Fruit fly (Drosophila melanogaster) whole organism, embryonic: ENCODE results near the gene Tengl3.

Experiments used
- CG11247 ChIP-seq: fragments of 200-800 bp; sonication (Bioruptor generic); IDR thresholded peaks from 2 replicates; pipeline ENCODE4 v1.3.6; 2022; ENCODE audit warnings: missing biosample characterization, missing genetic modification characterization
- CG11398 ChIP-seq: fragments of 200-800 bp; sonication (Bioruptor generic); optimal IDR thresholded peaks from 2 replicates; lab custom pipeline; 2016; ENCODE audit warnings: missing biosample characterization, missing genetic modification characterization
- CG12219 ChIP-seq: fragments of 200-800 bp; sonication (Bioruptor generic); optimal IDR thresholded peaks from 3 replicates; lab custom pipeline; 2018; ENCODE audit warnings: missing biosample characterization, mild to moderate bottlenecking, missing genetic modification characterization
- CG12236 ChIP-seq: fragments of 200-800 bp; sonication (Bioruptor generic); optimal IDR thresholded peaks from 2 replicates; lab custom pipeline; 2016; ENCODE audit warnings: missing biosample characterization, missing genetic modification characterization
- CG12299 ChIP-seq: fragments of 200-800 bp; sonication (Bioruptor generic); optimal IDR thresholded peaks from 2 replicates; lab custom pipeline; 2018; ENCODE audit warnings: missing biosample characterization, mild to moderate bottlenecking, missing genetic modification characterization
- CG12769 ChIP-seq: fragments of 200-800 bp; sonication (Bioruptor generic); optimal IDR thresholded peaks from 2 replicates; lab custom pipeline; 2019; ENCODE audit warnings: missing biosample characterization, mild to moderate bottlenecking, missing genetic modification characterization, moderate library complexity
- CG14860 ChIP-seq: fragments of 200-800 bp; sonication (Bioruptor generic); IDR thresholded peaks from 3 replicates; pipeline ENCODE4 v1.3.6; 2022; ENCODE audit warnings: missing biosample characterization, missing genetic modification characterization; ENCODE audit not compliant: partially characterized antibody
- CG1647 ChIP-seq: fragments of 200-800 bp; sonication (Bioruptor generic); optimal IDR thresholded peaks from 3 replicates; lab custom pipeline; 2016; ENCODE audit warnings: missing biosample characterization, missing genetic modification characterization
- CG16815 ChIP-seq: fragments of 200-800 bp; sonication (Bioruptor generic); optimal IDR thresholded peaks from 3 replicates; lab custom pipeline; 2017; ENCODE audit warnings: missing biosample characterization, mild to moderate bottlenecking, missing genetic modification characterization
- CG17186 ChIP-seq: fragments of 200-800 bp; sonication (Bioruptor generic); optimal IDR thresholded peaks from 3 replicates; lab custom pipeline; 2017; ENCODE audit warnings: missing biosample characterization, missing genetic modification reagents, missing genetic modification characterization
- CG17328 ChIP-seq: fragments of 200-800 bp; sonication (Bioruptor generic); IDR thresholded peaks from 2 replicates; pipeline ENCODE4 v1.3.6; 2022; ENCODE audit warnings: missing biosample characterization, missing genetic modification characterization
- CG17361 ChIP-seq: fragments of 200-800 bp; sonication (Bioruptor generic); IDR thresholded peaks from 3 replicates; pipeline ENCODE4 v1.3.6; 2022; ENCODE audit warnings: missing biosample characterization, missing genetic modification characterization
- CG18011 ChIP-seq: fragments of 200-800 bp; sonication (Bioruptor generic); optimal IDR thresholded peaks from 2 replicates; lab custom pipeline; 2017; ENCODE audit warnings: missing biosample characterization, missing genetic modification characterization, mild to moderate bottlenecking, moderate library complexity, missing genotype
- CG2129 ChIP-seq: fragments of 200-800 bp; sonication (Bioruptor generic); IDR thresholded peaks from 2 replicates; pipeline ENCODE4 v1.3.6; 2022; ENCODE audit warnings: missing biosample characterization, missing genetic modification characterization; ENCODE audit not compliant: partially characterized antibody
- CG2678 ChIP-seq: fragments of 200-800 bp; sonication (Bioruptor generic); optimal IDR thresholded peaks from 3 replicates; lab custom pipeline; 2019; ENCODE audit warnings: missing biosample characterization, mild to moderate bottlenecking, missing genetic modification characterization, moderate library complexity
- CG33213 ChIP-seq: fragments of 200-800 bp; sonication (Bioruptor generic); optimal IDR thresholded peaks from 3 replicates; lab custom pipeline; 2016; ENCODE audit warnings: missing biosample characterization, missing genetic modification characterization
- CG4617 ChIP-seq: fragments of 200-800 bp; sonication (Bioruptor generic); optimal IDR thresholded peaks from 3 replicates; lab custom pipeline; 2016; ENCODE audit warnings: missing biosample characterization, missing genetic modification characterization, borderline replicate concordance
- CG6683 ChIP-seq: fragments of 200-800 bp; sonication (Bioruptor generic); optimal IDR thresholded peaks from 2 replicates; lab custom pipeline; 2017; ENCODE audit warnings: missing biosample characterization, mild to moderate bottlenecking, missing genetic modification characterization, missing genetic modification reagents
- CG6813 ChIP-seq: fragments of 200-800 bp; sonication (Bioruptor generic); optimal IDR thresholded peaks from 2 replicates; lab custom pipeline; 2017; ENCODE audit warnings: missing biosample characterization, missing genetic modification characterization, mild to moderate bottlenecking, moderate library complexity, missing genetic modification reagents
- CG7357 ChIP-seq: fragments of 200-800 bp; sonication (Bioruptor generic); IDR thresholded peaks from 3 replicates; pipeline ENCODE4 v1.3.6; 2022; ENCODE audit warnings: missing biosample characterization, missing genetic modification characterization
- CG8089 ChIP-seq: fragments of 200-800 bp; sonication (Bioruptor generic); optimal IDR thresholded peaks from 3 replicates; lab custom pipeline; 2016; ENCODE audit warnings: missing biosample characterization, missing genetic modification characterization
- CG8290 ChIP-seq, 3 experiments: fragments of 200-800 bp; sonication (Bioruptor generic); optimal IDR thresholded peaks; 2 replicates each; lab custom pipeline; 2016 to 2019; ENCODE audit warnings: missing biosample characterization in 3 of 3, missing genetic modification characterization in 3 of 3, mild to moderate bottlenecking in 2 of 3, moderate library complexity in 1 of 3
- CG8388 ChIP-seq: fragments of 200-800 bp; sonication (Bioruptor generic); optimal IDR thresholded peaks from 2 replicates; lab custom pipeline; 2019; ENCODE audit warnings: missing biosample characterization, mild to moderate bottlenecking, missing genetic modification characterization, moderate library complexity
- CG8478 ChIP-seq: fragments of >200 bp; optimal IDR thresholded peaks from 2 replicates; lab custom pipeline; 2018
- CG8944 ChIP-seq: fragments of 200-800 bp; sonication (Bioruptor generic); optimal IDR thresholded peaks from 3 replicates; lab custom pipeline; 2016; ENCODE audit warnings: missing biosample characterization, missing genetic modification characterization
- CG9932 ChIP-seq: fragments of 200-800 bp; sonication (Bioruptor generic); IDR thresholded peaks from 2 replicates; pipeline ENCODE4 v1.3.6; 2022; ENCODE audit warnings: missing biosample characterization, missing genetic modification characterization
- D19A ChIP-seq: fragments of 200-800 bp; optimal IDR thresholded peaks from 3 replicates; lab custom pipeline; 2019; ENCODE audit warnings: missing biosample characterization, mild to moderate bottlenecking, missing genetic modification characterization, moderate library complexity
- Dfd ChIP-seq, 2 experiments: fragments of >200 bp; optimal IDR thresholded peaks; 2 replicates each; lab custom pipeline; 2017; ENCODE audit warnings: missing biosample characterization in 2 of 2, missing genetic modification characterization in 2 of 2
- Ets97D ChIP-seq: fragments of 200-800 bp; sonication (Bioruptor generic); optimal IDR thresholded peaks from 3 replicates; lab custom pipeline; 2016; ENCODE audit warnings: missing biosample characterization, missing genetic modification characterization
- Fer1 ChIP-seq: fragments of 200-800 bp; sonication (Bioruptor generic); optimal IDR thresholded peaks from 2 replicates; lab custom pipeline; 2017; ENCODE audit warnings: missing biosample characterization, mild to moderate bottlenecking, missing genetic modification characterization
- Hsf ChIP-seq: fragments of 200-800 bp; sonication (Bioruptor generic); optimal IDR thresholded peaks from 3 replicates; lab custom pipeline; 2016; ENCODE audit warnings: missing biosample characterization, missing genetic modification characterization
- Lpt ChIP-seq: fragments of >200 bp; optimal IDR thresholded peaks from 2 replicates; lab custom pipeline; 2018; ENCODE audit warnings: missing biosample characterization, missing genetic modification characterization
- abd-A ChIP-seq: fragments of 200-800 bp; sonication (Bioruptor generic); optimal IDR thresholded peaks from 3 replicates; lab custom pipeline; 2019; ENCODE audit warnings: missing biosample characterization, mild to moderate bottlenecking, missing genetic modification characterization, moderate library complexity
- al ChIP-seq: fragments of 200-800 bp; sonication (Bioruptor generic); IDR thresholded peaks from 2 replicates; pipeline ENCODE4 v1.3.6; 2022; ENCODE audit warnings: missing biosample characterization, missing genetic modification characterization
- bcd ChIP-seq: fragments of 200-800 bp; sonication (Bioruptor generic); optimal IDR thresholded peaks from 2 replicates; lab custom pipeline; 2017; ENCODE audit warnings: missing biosample characterization, mild to moderate bottlenecking, missing genetic modification characterization
- bsh ChIP-seq, 2 experiments: fragments of 200-800 bp; sonication (Bioruptor generic); optimal IDR thresholded peaks; 2 replicates each; lab custom pipeline; 2017 to 2018; ENCODE audit warnings: mild to moderate bottlenecking in 2 of 2, missing biosample characterization in 2 of 2, missing genetic modification characterization in 2 of 2, moderate library complexity in 1 of 2
- cas ChIP-seq: fragments of 200-800 bp; sonication (Bioruptor generic); IDR thresholded peaks from 2 replicates; pipeline ENCODE4 v1.3.6; 2022; ENCODE audit warnings: missing biosample characterization, missing genetic modification characterization
- caup ChIP-seq: fragments of 200-800 bp; sonication (Bioruptor generic); optimal IDR thresholded peaks from 3 replicates; lab custom pipeline; 2017; ENCODE audit warnings: missing biosample characterization, mild to moderate bottlenecking, missing genetic modification characterization, moderate library complexity; ENCODE audit not compliant: severe bottlenecking
- dati ChIP-seq: fragments of 200-800 bp; sonication (Bioruptor generic); IDR thresholded peaks from 2 replicates; pipeline ENCODE4 v1.3.6; 2022; ENCODE audit warnings: missing biosample characterization, missing genetic modification characterization
- fd96Cb ChIP-seq: fragments of 200-800 bp; sonication (Bioruptor generic); optimal IDR thresholded peaks from 2 replicates; lab custom pipeline; 2018; ENCODE audit warnings: missing biosample characterization, mild to moderate bottlenecking, missing genetic modification characterization, moderate library complexity
- gt ChIP-seq: fragments of 200-800 bp; sonication (Bioruptor generic); IDR thresholded peaks from 2 replicates; pipeline ENCODE4 v1.3.6; 2022; ENCODE audit warnings: missing biosample characterization, missing genetic modification characterization
- kni ChIP-seq: fragments of 200-800 bp; sonication (Bioruptor generic); optimal IDR thresholded peaks from 3 replicates; lab custom pipeline; 2017; ENCODE audit warnings: mild to moderate bottlenecking, missing biosample characterization, missing genetic modification reagents, missing genetic modification characterization
- lbe ChIP-seq: fragments of 200-800 bp; sonication (Bioruptor generic); optimal IDR thresholded peaks from 2 replicates; lab custom pipeline; 2016; ENCODE audit warnings: missing biosample characterization, mild to moderate bottlenecking, missing genetic modification characterization
- lov ChIP-seq, 2 experiments: fragments of 200-800 bp in 1 of 2; fragments of >200 bp in 1 of 2; sonication (Bioruptor generic) in 1 of 2; IDR thresholded peaks in 1 of 2; optimal IDR thresholded peaks in 1 of 2; 2 replicates in 1 of 2; 3 replicates in 1 of 2; pipeline versions ENCODE4 v1.3.6 to Lab custom; 2017 to 2022; ENCODE audit warnings: missing biosample characterization in 1 of 2, missing genetic modification characterization in 1 of 2
- nau ChIP-seq: fragments of 200-800 bp; sonication (Bioruptor generic); optimal IDR thresholded peaks from 3 replicates; lab custom pipeline; 2017; ENCODE audit warnings: missing biosample characterization, mild to moderate bottlenecking, missing genetic modification characterization, missing genetic modification reagents
- otp ChIP-seq: fragments of 200-800 bp; sonication (Bioruptor generic); IDR thresholded peaks from 3 replicates; pipeline ENCODE4, ENCODE4 v1.3.6; 2022; ENCODE audit warnings: missing biosample characterization, missing genetic modification characterization
- sima ChIP-seq: fragments of 200-800 bp; sonication (Bioruptor generic); optimal IDR thresholded peaks from 2 replicates; lab custom pipeline; 2016; ENCODE audit warnings: missing biosample characterization, missing genetic modification characterization
- sna ChIP-seq: fragments of 200-800 bp; sonication (Bioruptor generic); IDR thresholded peaks from 2 replicates; pipeline ENCODE4 v1.3.6; 2022; ENCODE audit warnings: missing biosample characterization, missing genetic modification characterization; ENCODE audit not compliant: partially characterized antibody
- tin ChIP-seq: fragments of 200-800 bp; sonication (Bioruptor generic); optimal IDR thresholded peaks from 3 replicates; lab custom pipeline; 2016; ENCODE audit warnings: missing biosample characterization, missing genetic modification characterization
- vnd ChIP-seq: fragments of 200-800 bp; sonication (Bioruptor generic); IDR thresholded peaks from 3 replicates; pipeline ENCODE4 v1.3.6; 2022; ENCODE audit warnings: missing biosample characterization, missing genetic modification characterization; ENCODE audit not compliant: partially characterized antibody

Gene Tengl3

DNA sequence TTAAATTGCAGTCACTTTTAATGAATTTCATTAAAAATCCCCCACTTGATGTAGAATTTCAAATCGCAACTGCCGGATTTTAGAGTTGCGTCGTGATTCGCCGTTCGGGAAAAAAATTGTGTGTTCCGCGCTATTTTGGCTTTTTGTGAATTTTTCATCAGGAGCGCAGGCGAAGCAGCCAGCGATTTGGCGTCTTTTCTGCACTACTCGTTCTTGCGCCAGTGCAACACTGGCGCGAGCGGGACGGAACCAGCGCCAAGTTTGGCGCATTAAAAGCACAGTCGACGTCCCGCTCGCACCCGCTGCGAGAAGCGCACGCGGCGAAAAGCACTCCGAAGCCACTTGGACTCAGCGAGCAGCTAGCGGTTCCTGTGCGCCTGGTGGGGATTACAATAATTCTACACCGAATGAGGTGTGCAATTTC, 44.7 kb downstream of the Tengl3 start (continued):
- TF ChIP-seq fd96Cb (tag; lab: Kevin White, UChicago) (no peak), lov (optimal IDR thresholded peaks at IDR 0.05; lab: Kevin White, UChicago) (no peak), lov (GFP tag; IDR thresholded peaks at IDR 0.05; lab: Robert Waterston, UW) (no peak), bsh (GFP tag; optimal IDR thresholded peaks at IDR 0.05; lab: Kevin White, UChicago) (peak; percentile 20 to 66), kni (GFP tag; lab: Kevin White, UChicago) (peak; percentile 87), CG9932 (no peak), CG16815 (GFP tag; lab: Kevin White, UChicago) (no peak), CG17186 (GFP tag; lab: Kevin White, UChicago) (peak; percentile 92), CG8388 (GFP tag; lab: Kevin White, UChicago) (peak; percentile 33), CG4617 (GFP tag; lab: Kevin White, UChicago) (no peak), nau (GFP tag; lab: Kevin White, UChicago) (peak; percentile 44), CG17361 (GFP tag; lab: Robert Waterston, UW) (no peak), Dfd (GFP tag; optimal IDR thresholded peaks at IDR 0.05; lab: Kevin White, UChicago) (no peak), sna (no peak), CG11247 (no peak), Hsf (GFP tag; lab: Kevin White, UChicago) (peak; percentile 9), CG33213 (GFP tag; lab: Kevin White, UChicago) (peak; percentile 96), CG12299 (peak; percentile 22), CG12219 (GFP tag; lab: Kevin White, UChicago) (peak; percentile 25), sima (GFP tag; lab: Kevin White, UChicago) (no peak), tin (no peak), CG11398 (GFP tag; lab: Kevin White, UChicago) (peak; percentile 29), lbe (GFP tag; lab: Kevin White, UChicago) (peak; percentile 30), CG17328 (no peak), CG1647 (GFP tag; lab: Kevin White, UChicago) (no peak), CG6683 (GFP tag; lab: Kevin White, UChicago) (peak; percentile 15), Lpt (GFP tag; lab: Kevin White, UChicago) (no peak), Ets97D (GFP tag; lab: Kevin White, UChicago) (peak; percentile 79), CG7357 (no peak), gt (no peak), abd-A (tag; lab: Kevin White, UChicago) (peak; percentile 98), bcd (GFP tag; lab: Kevin White, UChicago) (peak; percentile 40), CG14860 (no peak), CG12236 (GFP tag; lab: Kevin White, UChicago) (no peak), CG6813 (GFP tag; lab: Kevin White, UChicago) (peak; percentile 57), vnd (GFP tag; lab: Robert Waterston, UW) (no peak), CG8089 (GFP tag; lab: Kevin White, UChicago) (peak; percentile 39), CG18011 (GFP tag; lab: Kevin White, UChicago) (peak; percentile 15), caup (GFP tag; lab: Kevin White, UChicago) (peak; percentile 53), CG8290 (GFP tag; optimal IDR thresholded peaks at IDR 0.05; lab: Kevin White, UChicago) (peak; percentile 21), CG8290 (tag; optimal IDR thresholded peaks at IDR 0.05; lab: Kevin White, UChicago) (peak; percentile 42 to 80), CG2129 (GFP tag; lab: Robert Waterston, UW) (no peak), al (no peak), Fer1 (peak; percentile 75), CG12769 (tag; lab: Kevin White, UChicago) (peak; percentile 79), CG2678 (peak; percentile 50), CG8944 (no peak), cas (GFP tag; lab: Robert Waterston, UW) (no peak), dati (GFP tag; lab: Robert Waterston, UW) (no peak), otp (no peak), D19A (peak; percentile 40), CG8478 (lab: Kevin White, UChicago) (peak; percentile 90)
